Fruit fly (Drosophila melanogaster) whole organism, wandering third instar larva: ENCODE data around the gene gukh.

Experiments
- Abd-B ChIP-seq: fragments of >200 bp; optimal IDR thresholded peaks from 2 replicates; lab custom pipeline; 2017; ENCODE audit warnings: missing biosample characterization, missing genetic modification characterization
- CG32264 ChIP-seq: fragments of 200-800 bp; sonication (Bioruptor generic); optimal IDR thresholded peaks from 2 replicates; lab custom pipeline; 2016; ENCODE audit warnings: missing biosample characterization, missing genetic modification characterization
- CG9705 ChIP-seq: fragments of 200-800 bp; sonication (Bioruptor generic); optimal IDR thresholded peaks from 2 replicates; lab custom pipeline; 2018; ENCODE audit warnings: missing biosample characterization, mild to moderate bottlenecking, missing genetic modification characterization
- CrebA ChIP-seq: fragments of 200-800 bp; sonication (Bioruptor generic); optimal IDR thresholded peaks from 2 replicates; lab custom pipeline; 2016; ENCODE audit warnings: missing biosample characterization, mild to moderate bottlenecking, missing genetic modification characterization, borderline replicate concordance
- Dfd ChIP-seq: fragments of >200 bp; optimal IDR thresholded peaks from 2 replicates; lab custom pipeline; 2017; ENCODE audit warnings: missing biosample characterization, missing genetic modification characterization
- Dif ChIP-seq: fragments of 200-275, 200-300 bp; sonication (Bioruptor generic); optimal IDR thresholded peaks from 2 replicates; lab custom pipeline; 2018; ENCODE audit warnings: missing biosample characterization, missing genetic modification characterization; ENCODE audit not compliant: partially characterized antibody
- GATAd ChIP-seq: sonication (Bioruptor generic); optimal IDR thresholded peaks from 2 replicates; lab custom pipeline; 2016; ENCODE audit warnings: missing biosample characterization, missing genetic modification characterization
- HLH106 ChIP-seq: fragments of 200-800 bp; optimal IDR thresholded peaks from 3 replicates; lab custom pipeline; 2019; ENCODE audit warnings: missing biosample characterization, mild to moderate bottlenecking, missing genetic modification characterization, moderate library complexity
- Hnf4 ChIP-seq: fragments of 200-800 bp; sonication (Bioruptor generic); optimal IDR thresholded peaks from 2 replicates; lab custom pipeline; 2016; ENCODE audit warnings: missing biosample characterization, mild to moderate bottlenecking, missing genetic modification characterization
- Hr78 ChIP-seq: fragments of >200 bp; optimal IDR thresholded peaks from 2 replicates; lab custom pipeline; 2017; ENCODE audit warnings: missing biosample characterization, missing genetic modification characterization
- Hr83 ChIP-seq: fragments of 200-300 bp; sonication (Bioruptor generic); optimal IDR thresholded peaks from 2 replicates; lab custom pipeline; 2016; ENCODE audit warnings: missing biosample characterization, mild to moderate bottlenecking, missing genetic modification characterization, moderate library complexity; ENCODE audit not compliant: poor library complexity, severe bottlenecking
- Jra ChIP-seq: sonication (Bioruptor generic); optimal IDR thresholded peaks from 2 replicates; lab custom pipeline; 2016; ENCODE audit warnings: missing biosample characterization, missing genetic modification characterization
- Mio ChIP-seq: sonication (Bioruptor generic); optimal IDR thresholded peaks from 2 replicates; lab custom pipeline; 2016; ENCODE audit warnings: missing biosample characterization, missing genetic modification characterization
- Myc ChIP-seq: fragments of >200 bp; optimal IDR thresholded peaks from 2 replicates; lab custom pipeline; 2017
- N ChIP-seq: fragments of >200 bp; optimal IDR thresholded peaks from 2 replicates; lab custom pipeline; 2018; ENCODE audit warnings: missing biosample characterization, missing external identifiers, missing genetic modification characterization
- OdsH ChIP-seq: fragments of 200-800 bp; sonication (Bioruptor generic); optimal IDR thresholded peaks from 2 replicates; lab custom pipeline; 2016; ENCODE audit warnings: missing biosample characterization, mild to moderate bottlenecking, missing genetic modification characterization
- Rel ChIP-seq, 2 experiments: fragments of 200-800 bp; sonication (Bioruptor generic) in 1 of 2; optimal IDR thresholded peaks; 2 replicates in 1 of 2; 3 replicates in 1 of 2; lab custom pipeline; 2016 to 2019; ENCODE audit warnings: mild to moderate bottlenecking in 2 of 2, missing biosample characterization in 2 of 2, missing genetic modification characterization in 2 of 2, moderate library complexity in 1 of 2
- Sp1 ChIP-seq: fragments of 200-800 bp; sonication (Bioruptor generic); optimal IDR thresholded peaks from 3 replicates; lab custom pipeline; 2019; ENCODE audit warnings: missing biosample characterization, mild to moderate bottlenecking, missing genetic modification characterization, moderate library complexity
- Vsx2 ChIP-seq: fragments of 200-300, 225-300 bp; sonication (Bioruptor generic); optimal IDR thresholded peaks from 2 replicates; lab custom pipeline; 2018; ENCODE audit warnings: missing biosample characterization, missing genetic modification characterization; ENCODE audit not compliant: partially characterized antibody
- br ChIP-seq: fragments of 200-800 bp; sonication (Bioruptor generic); optimal IDR thresholded peaks from 2 replicates; lab custom pipeline; 2016; ENCODE audit warnings: missing biosample characterization, missing genetic modification characterization
- brk ChIP-seq: fragments of 200-800 bp; sonication (Bioruptor generic); optimal IDR thresholded peaks from 2 replicates; lab custom pipeline; 2016; ENCODE audit warnings: missing biosample characterization, mild to moderate bottlenecking, missing genetic modification characterization
- dl ChIP-seq, 2 experiments: fragments of 175-275, 200-275 bp in 1 of 2; fragments of 200-275 bp in 1 of 2; sonication (Bioruptor generic); optimal IDR thresholded peaks; lab custom pipeline; 2018; ENCODE audit warnings: mild to moderate bottlenecking in 2 of 2, missing biosample characterization in 2 of 2, missing genetic modification characterization in 2 of 2, moderate library complexity in 2 of 2; ENCODE audit not compliant: partially characterized antibody in 2 of 2, insufficient read depth in 1 of 2
- dmrt93B ChIP-seq: fragments of 200-800 bp; sonication (Bioruptor generic); optimal IDR thresholded peaks from 2 replicates; lab custom pipeline; 2018; ENCODE audit warnings: missing biosample characterization, mild to moderate bottlenecking, missing genetic modification characterization
- dsf ChIP-seq: sonication (Bioruptor generic); optimal IDR thresholded peaks from 2 replicates; lab custom pipeline; 2016; ENCODE audit warnings: missing biosample characterization, missing genetic modification characterization, borderline replicate concordance
- ey ChIP-seq: fragments of 200-800 bp; sonication (Bioruptor generic); optimal IDR thresholded peaks from 2 replicates; lab custom pipeline; 2016; ENCODE audit warnings: missing biosample characterization, missing genetic modification characterization
- foxo ChIP-seq, 2 experiments: fragments of 200-800 bp; sonication (Bioruptor generic); optimal IDR thresholded peaks; 2 replicates in 1 of 2; 3 replicates in 1 of 2; lab custom pipeline; 2016 to 2017; ENCODE audit warnings: missing biosample characterization in 2 of 2, missing genetic modification characterization in 2 of 2
- fru ChIP-seq: fragments of 200-800 bp; sonication (Bioruptor generic); optimal IDR thresholded peaks from 3 replicates; lab custom pipeline; 2016; ENCODE audit warnings: missing biosample characterization, mild to moderate bottlenecking, missing genetic modification characterization
- h ChIP-seq: fragments of 200-800 bp; sonication (Bioruptor generic); optimal IDR thresholded peaks from 3 replicates; lab custom pipeline; 2016; ENCODE audit warnings: missing biosample characterization, mild to moderate bottlenecking, missing genetic modification characterization
- jim ChIP-seq: fragments of 175-275, 200-325 bp; sonication (Bioruptor generic); optimal IDR thresholded peaks from 2 replicates; lab custom pipeline; 2016; ENCODE audit warnings: missing biosample characterization, mild to moderate bottlenecking, missing genetic modification characterization
- lola ChIP-seq: fragments of >200 bp; optimal IDR thresholded peaks from 2 replicates; lab custom pipeline; 2017; ENCODE audit warnings: missing biosample characterization, missing genetic modification characterization
- pan ChIP-seq: fragments of >200 bp; optimal IDR thresholded peaks from 2 replicates; lab custom pipeline; 2017
- psq ChIP-seq: fragments of 200-800 bp; sonication (Bioruptor generic); optimal IDR thresholded peaks from 3 replicates; lab custom pipeline; 2017; ENCODE audit warnings: missing biosample characterization, mild to moderate bottlenecking, missing genetic modification characterization, moderate library complexity
- rgr ChIP-seq: fragments of 200-800 bp; sonication (Bioruptor generic); optimal IDR thresholded peaks from 3 replicates; lab custom pipeline; 2016; ENCODE audit warnings: missing biosample characterization, mild to moderate bottlenecking, missing genetic modification characterization
- sage ChIP-seq: fragments of 200-800 bp; sonication (Bioruptor generic); optimal IDR thresholded peaks from 2 replicates; lab custom pipeline; 2016; ENCODE audit warnings: missing biosample characterization, mild to moderate bottlenecking, missing genetic modification characterization
- sv ChIP-seq: fragments of 200-800 bp; sonication (Bioruptor generic); optimal IDR thresholded peaks from 3 replicates; lab custom pipeline; 2016; ENCODE audit warnings: missing biosample characterization, missing genetic modification characterization
- tai ChIP-seq: sonication (Bioruptor generic); optimal IDR thresholded peaks from 2 replicates; lab custom pipeline; 2016; ENCODE audit warnings: missing biosample characterization, missing genetic modification characterization
- usp ChIP-seq: fragments of >200 bp; optimal IDR thresholded peaks from 2 replicates; lab custom pipeline; 2017; ENCODE audit warnings: missing biosample characterization, missing genetic modification characterization
- woc ChIP-seq: sonication (Bioruptor generic); optimal IDR thresholded peaks from 2 replicates; lab custom pipeline; 2016; ENCODE audit warnings: missing biosample characterization, mild to moderate bottlenecking, missing genetic modification characterization

Gene gukh

dm6 chr3R:18997388-18998287, 13.8 kb downstream of the gukh start:
- TF ChIP-seq Rel (GFP tag; optimal IDR thresholded peaks at IDR 0.05; lab: Kevin White, UChicago): no peak
- TF ChIP-seq Rel (tag; optimal IDR thresholded peaks at IDR 0.05; lab: Kevin White, UChicago): no peak
- no peak for TF ChIP-seq brk (GFP tag; lab: Kevin White, UChicago)
- peak; percentile 37 for TF ChIP-seq rgr (GFP tag; lab: Kevin White, UChicago)
- no peak for TF ChIP-seq h (GFP tag; lab: Kevin White, UChicago)
- no peak for TF ChIP-seq HLH106 (tag; lab: Kevin White, UChicago)
- TF ChIP-seq pan (lab: Kevin White, UChicago): no peak
- TF ChIP-seq Abd-B (GFP tag; lab: Kevin White, UChicago): no peak
- TF ChIP-seq fru: no peak
- TF ChIP-seq CG32264 (GFP tag; lab: Kevin White, UChicago): no peak
- no peak for TF ChIP-seq Dif (GFP tag; lab: Kevin White, UChicago)
- no peak for TF ChIP-seq sage (GFP tag; lab: Kevin White, UChicago)
- TF ChIP-seq CG9705 (GFP tag; lab: Kevin White, UChicago): no peak
- TF ChIP-seq Hr83 (GFP tag; lab: Kevin White, UChicago): no peak
- no peak for TF ChIP-seq jim (GFP tag; lab: Kevin White, UChicago)
- no peak for TF ChIP-seq Mio (GFP tag; lab: Kevin White, UChicago)
- peak in 1 of 2 experiments; percentile 7 for TF ChIP-seq foxo (GFP tag; optimal IDR thresholded peaks at IDR 0.05; lab: Kevin White, UChicago)
- TF ChIP-seq OdsH: no peak
- TF ChIP-seq dsf (GFP tag; lab: Kevin White, UChicago): no peak
- TF ChIP-seq Vsx2 (GFP tag; lab: Kevin White, UChicago): no peak
- peak; percentile 47 for TF ChIP-seq sv
- TF ChIP-seq br: peak; percentile 9
- TF ChIP-seq psq: peak; percentile 7
- TF ChIP-seq CrebA (GFP tag; lab: Kevin White, UChicago): no peak
- no peak for TF ChIP-seq N (GFP tag; lab: Kevin White, UChicago)
- TF ChIP-seq ey (GFP tag; lab: Kevin White, UChicago): no peak
- TF ChIP-seq Dfd: no peak
- no peak for TF ChIP-seq woc (GFP tag; lab: Kevin White, UChicago)
- peak; percentile 5 for TF ChIP-seq Hnf4 (GFP tag; lab: Kevin White, UChicago)
- no peak for TF ChIP-seq Hr78 (GFP tag; lab: Kevin White, UChicago)
- TF ChIP-seq Jra (GFP tag; lab: Kevin White, UChicago): no peak
- no peak for TF ChIP-seq GATAd (GFP tag; lab: Kevin White, UChicago)
- no peak for TF ChIP-seq Myc
- no peak for TF ChIP-seq dl (GFP tag; optimal IDR thresholded peaks at IDR 0.05; lab: Kevin White, UChicago; ENCODE audit: insufficient read depth in 1 of 2, partially characterized antibody in 2 of 2)
- no peak for TF ChIP-seq tai (GFP tag; lab: Kevin White, UChicago)
- TF ChIP-seq Sp1 (GFP tag; lab: Kevin White, UChicago): no peak
- TF ChIP-seq dmrt93B: no peak
- no peak for TF ChIP-seq usp
- TF ChIP-seq lola (GFP tag; lab: Kevin White, UChicago): no peak

- TF ChIP-seq pan (lab: Kevin White, UChicago) (no peak), fru (no peak), Hnf4 (GFP tag; lab: Kevin White, UChicago) (no peak), dl (GFP tag; optimal IDR thresholded peaks at IDR 0.05; lab: Kevin White, UChicago; ENCODE audit: insufficient read depth in 1 of 2, partially characterized antibody in 2 of 2) (no peak), CG9705 (GFP tag; lab: Kevin White, UChicago) (no peak), Sp1 (GFP tag; lab: Kevin White, UChicago) (no peak), Myc (no peak), ey (GFP tag; lab: Kevin White, UChicago) (no peak), Mio (GFP tag; lab: Kevin White, UChicago) (no peak), brk (GFP tag; lab: Kevin White, UChicago) (no peak), OdsH (no peak)
These were observed 14.5 kb downstream of the gukh start for dm6 chr3R:18998370-18998769.
